Worm (Caenorhabditis elegans) whole organism, early embryonic: ENCODE measurements around the gene F23G4.1.

Experiments
- B0310.2 ChIP-seq: sonication (generic microtip); optimal IDR thresholded peaks from 2 replicates; lab custom pipeline; 2016; ENCODE audit warnings: mild to moderate bottlenecking, missing genetic modification characterization, missing compliant biosample characterization
- F13C5.2 ChIP-seq: sonication (generic microtip); optimal IDR thresholded peaks from 2 replicates; lab custom pipeline; 2017; ENCODE audit warnings: mild to moderate bottlenecking, missing genetic modification characterization, inconsistent platforms, missing compliant biosample characterization
- aly-1 ChIP-seq: sonication (generic microtip); optimal IDR thresholded peaks from 2 replicates; lab custom pipeline; 2016; ENCODE audit warnings: missing genetic modification characterization, missing compliant biosample characterization
- ama-1 ChIP-seq: fragments of 150-350 bp; optimal IDR thresholded peaks from 2 replicates; lab custom pipeline; 2014
- ceh-13 ChIP-seq: fragments of 200-800 bp; sonication (Bioruptor generic); optimal IDR thresholded peaks from 2 replicates; lab custom pipeline; 2018; ENCODE audit warnings: mild to moderate bottlenecking, missing genetic modification characterization, missing compliant biosample characterization
- ceh-36 ChIP-seq: sonication (generic microtip); optimal IDR thresholded peaks from 2 replicates; lab custom pipeline; 2016; ENCODE audit warnings: missing genetic modification characterization, inconsistent platforms, missing compliant biosample characterization
- ets-7 ChIP-seq: sonication (generic microtip); optimal IDR thresholded peaks from 2 replicates; lab custom pipeline; 2016; ENCODE audit warnings: missing genotype, missing genetic modification characterization, missing compliant biosample characterization
- flt-1 ChIP-seq: fragments of 200-800 bp; sonication (Bioruptor generic); IDR thresholded peaks from 2 replicates; pipeline ENCODE4 v1.3.6; 2022; ENCODE audit warnings: missing genetic modification characterization, missing compliant biosample characterization
- hmbx-1 ChIP-seq: sonication (generic microtip); optimal IDR thresholded peaks from 2 replicates; lab custom pipeline; 2016; ENCODE audit warnings: mild to moderate bottlenecking, missing genetic modification characterization, missing compliant biosample characterization
- hmg-4 ChIP-seq: fragments of 200-800 bp; sonication (Bioruptor generic); optimal IDR thresholded peaks from 2 replicates; lab custom pipeline; 2018; ENCODE audit warnings: mild to moderate bottlenecking, missing genetic modification characterization, missing compliant biosample characterization
- hnd-1 ChIP-seq: sonication (generic microtip); optimal IDR thresholded peaks from 2 replicates; lab custom pipeline; 2016; ENCODE audit warnings: missing genetic modification characterization, missing compliant biosample characterization
- pes-1 ChIP-seq: fragments of 200-800 bp; sonication (Bioruptor generic); IDR thresholded peaks from 2 replicates; pipeline ENCODE4 v1.3.6; 2022; ENCODE audit warnings: missing genetic modification reagents, missing genetic modification characterization, missing compliant biosample characterization
- scrt-1 ChIP-seq: fragments of 200-800 bp; sonication (Bioruptor generic); IDR thresholded peaks from 2 replicates; pipeline ENCODE4 v1.3.6; 2022; ENCODE audit warnings: missing genetic modification characterization, missing compliant biosample characterization
- sea-1 ChIP-seq: fragments of 200-800 bp; sonication (Bioruptor generic); conservative IDR thresholded peaks from 2 replicates; pipeline ENCODE4 v1.3.6; 2022; ENCODE audit warnings: missing genetic modification characterization, missing compliant biosample characterization
- tbx-11 ChIP-seq: fragments of 200-800 bp; sonication (Bioruptor generic); IDR thresholded peaks from 2 replicates; pipeline ENCODE4 v1.3.6; 2022; ENCODE audit warnings: missing genetic modification characterization, missing compliant biosample characterization
- tbx-37 ChIP-seq: fragments of 200-800 bp; sonication (Bioruptor generic); conservative IDR thresholded peaks from 2 replicates; pipeline ENCODE4 v1.3.6; 2022; ENCODE audit warnings: missing genetic modification reagents, missing genetic modification characterization, missing compliant biosample characterization
- tra-4 ChIP-seq: sonication (generic microtip); optimal IDR thresholded peaks from 2 replicates; lab custom pipeline; 2017; ENCODE audit warnings: missing genetic modification characterization, missing compliant biosample characterization

F23G4.1 gene

ce11 chrX:6601967-6602366 lies 1.0 kb downstream of the F23G4.1 start:
- no peak for TF ChIP-seq hmg-4 (GFP tag; lab: Kevin White, UChicago)
- no peak for TF ChIP-seq F13C5.2 (tag; lab: Kevin White, UChicago)
- no peak for TF ChIP-seq ceh-36 (tag; lab: Kevin White, UChicago)
- TF ChIP-seq flt-1 (GFP tag; lab: Robert Waterston, UW): no peak
- TF ChIP-seq sea-1 (GFP tag; lab: Robert Waterston, UW): no peak
- no peak for TF ChIP-seq aly-1 (tag; lab: Kevin White, UChicago)
- TF ChIP-seq ama-1 (lab: Kevin White, UChicago): no peak
- no peak for TF ChIP-seq pes-1 (GFP tag; lab: Robert Waterston, UW)
- TF ChIP-seq ets-7 (tag; lab: Kevin White, UChicago): no peak
- no peak for TF ChIP-seq ceh-13 (GFP tag; lab: Kevin White, UChicago)
- TF ChIP-seq hnd-1 (tag; lab: Kevin White, UChicago): no peak
- TF ChIP-seq tbx-37 (GFP tag; lab: Robert Waterston, UW): no peak
- TF ChIP-seq tbx-11: no peak

- TF ChIP-seq ets-7 (tag; lab: Kevin White, UChicago): no peak
- no peak for TF ChIP-seq B0310.2 (tag; lab: Kevin White, UChicago)
- no peak for TF ChIP-seq hmg-4 (GFP tag; lab: Kevin White, UChicago)
- TF ChIP-seq ama-1 (lab: Kevin White, UChicago): no peak
- TF ChIP-seq tbx-37 (GFP tag; lab: Robert Waterston, UW): no peak
- no peak for TF ChIP-seq scrt-1
- no peak for TF ChIP-seq tbx-11
- no peak for TF ChIP-seq ceh-13 (GFP tag; lab: Kevin White, UChicago)
- TF ChIP-seq aly-1 (tag; lab: Kevin White, UChicago): no peak
- no peak for TF ChIP-seq F13C5.2 (tag; lab: Kevin White, UChicago)
- TF ChIP-seq hmbx-1 (tag; lab: Kevin White, UChicago): no peak
- TF ChIP-seq ceh-36 (tag; lab: Kevin White, UChicago): no peak
- TF ChIP-seq flt-1 (GFP tag; lab: Robert Waterston, UW): no peak
- TF ChIP-seq tra-4 (tag; lab: Kevin White, UChicago): no peak
- TF ChIP-seq hnd-1 (tag; lab: Kevin White, UChicago): no peak
These were observed 4.3 kb downstream of the F23G4.1 start, which contains the start of gene hic-1 for ce11 chrX:6598732-6599131. Gene hic-1 (minus strand): TSS chrX:6598832.

ce11 chrX:6597089-6597488 lies 5.9 kb downstream of the F23G4.1 start, which contains the start of gene ttr-6:
Gene ttr-6 (minus strand): TSS chrX:6597121.
- TF ChIP-seq tbx-37 (GFP tag; lab: Robert Waterston, UW) (no peak), ama-1 (lab: Kevin White, UChicago) (no peak), ceh-13 (GFP tag; lab: Kevin White, UChicago) (no peak), tbx-11 (no peak), ets-7 (tag; lab: Kevin White, UChicago) (no peak), hmg-4 (GFP tag; lab: Kevin White, UChicago) (no peak), aly-1 (tag; lab: Kevin White, UChicago) (no peak), sea-1 (GFP tag; lab: Robert Waterston, UW) (no peak), hmbx-1 (tag; lab: Kevin White, UChicago) (no peak), pes-1 (GFP tag; lab: Robert Waterston, UW) (no peak), F13C5.2 (tag; lab: Kevin White, UChicago) (no peak), scrt-1 (no peak), B0310.2 (tag; lab: Kevin White, UChicago) (no peak), hnd-1 (tag; lab: Kevin White, UChicago) (no peak), flt-1 (GFP tag; lab: Robert Waterston, UW) (no peak), tra-4 (tag; lab: Kevin White, UChicago) (no peak), ceh-36 (tag; lab: Kevin White, UChicago) (no peak)

DNA sequence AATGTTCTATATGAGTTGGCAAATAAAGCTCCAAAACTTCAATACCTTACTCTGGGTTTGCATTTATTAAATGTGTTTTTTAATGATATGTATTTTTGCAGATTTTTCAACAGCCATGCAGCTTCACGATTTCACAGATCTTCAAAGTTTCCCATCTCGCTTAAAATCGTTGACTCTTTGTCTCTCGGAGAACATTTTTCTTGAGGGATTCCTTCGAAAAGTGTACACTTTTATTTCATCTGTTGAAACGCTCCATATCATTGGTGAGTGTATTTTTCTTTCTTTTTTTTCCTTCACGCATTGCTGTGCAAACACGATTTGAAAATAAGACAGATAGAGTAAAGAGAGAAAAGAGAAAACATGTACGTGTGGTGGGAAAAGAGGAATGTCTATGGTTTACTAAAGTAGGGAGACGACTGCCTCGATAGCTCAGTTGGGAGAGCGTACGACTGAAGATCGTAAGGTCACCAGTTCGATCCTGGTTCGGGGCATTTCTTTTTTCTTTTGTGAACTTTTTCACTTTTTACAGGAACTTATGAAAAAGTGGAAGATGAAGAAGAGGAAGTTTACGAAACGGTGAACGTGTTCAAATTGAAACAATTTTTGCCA lies 9.7 kb downstream of the F23G4.1 start:
- peak; percentile 94 for TF ChIP-seq aly-1 (tag; lab: Kevin White, UChicago)
- TF ChIP-seq hmg-4 (GFP tag; lab: Kevin White, UChicago): no peak
- TF ChIP-seq flt-1 (GFP tag; lab: Robert Waterston, UW): peak; percentile 95
- peak; percentile 96 for TF ChIP-seq tbx-37 (GFP tag; lab: Robert Waterston, UW)
- TF ChIP-seq tra-4 (tag; lab: Kevin White, UChicago): peak; percentile 39
- TF ChIP-seq ceh-13 (GFP tag; lab: Kevin White, UChicago): peak; percentile 71
- TF ChIP-seq hnd-1 (tag; lab: Kevin White, UChicago): peak; percentile 86
- no peak for TF ChIP-seq ama-1 (lab: Kevin White, UChicago)
- TF ChIP-seq scrt-1: peak; percentile 96
- peak; percentile 59 for TF ChIP-seq hmbx-1 (tag; lab: Kevin White, UChicago)
- peak; percentile 79 for TF ChIP-seq B0310.2 (tag; lab: Kevin White, UChicago)
- TF ChIP-seq ets-7 (tag; lab: Kevin White, UChicago): peak; percentile 83
- TF ChIP-seq tbx-11: peak; percentile 92
- TF ChIP-seq ceh-36 (tag; lab: Kevin White, UChicago): peak; percentile 84
- TF ChIP-seq pes-1 (GFP tag; lab: Robert Waterston, UW): peak; percentile 95
- peak; percentile 93 for TF ChIP-seq sea-1 (GFP tag; lab: Robert Waterston, UW)
- peak; percentile 85 for TF ChIP-seq F13C5.2 (tag; lab: Kevin White, UChicago)

DNA sequence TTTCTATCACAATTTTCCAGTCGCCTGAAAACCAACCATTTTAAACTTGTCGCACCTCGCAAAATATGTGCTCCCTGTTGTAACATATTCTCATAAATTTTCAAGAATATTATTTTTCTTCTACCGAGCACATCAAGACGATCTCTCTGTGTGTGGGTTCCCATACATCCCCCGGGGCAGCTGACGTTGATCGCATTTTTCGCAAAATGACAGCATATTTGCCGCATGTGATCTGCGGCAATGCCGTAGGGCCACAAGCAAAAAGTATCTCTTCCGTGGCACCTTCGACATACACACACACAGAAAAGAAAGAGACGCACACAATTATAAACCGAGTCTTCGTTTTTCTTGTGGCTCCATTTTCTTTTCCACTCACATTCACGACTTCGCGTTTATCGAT lies 11.3 kb downstream of the F23G4.1 start:
- TF ChIP-seq ets-7 (tag; lab: Kevin White, UChicago): no peak

- no peak for TF ChIP-seq aly-1 (tag; lab: Kevin White, UChicago)
These were observed 14.5 kb downstream of the F23G4.1 start, which contains the start of gene fbxl-4 for ce11 chrX:6588495-6588894. Gene fbxl-4 (plus strand): TSS chrX:6588795.

ce11 chrX:6583385-6583784 lies 19.6 kb downstream of the F23G4.1 start:
- TF ChIP-seq ama-1 (lab: Kevin White, UChicago): no peak
